Worm (Caenorhabditis elegans) whole organism, L4/young adult: ENCODE results near the gene Y75B8A.6.

Source experiments
- W03F9.2 ChIP-seq: fragments of 150-350 bp; optimal IDR thresholded peaks from 2 replicates; lab custom pipeline; 2014; ENCODE audit warnings: missing biosample characterization, missing genetic modification characterization
- him-1 ChIP-seq: sonication (generic microtip); optimal IDR thresholded peaks from 2 replicates; lab custom pipeline; 2016; ENCODE audit warnings: missing genotype, missing genetic modification reagents, missing genetic modification characterization, missing compliant biosample characterization

DNA sequence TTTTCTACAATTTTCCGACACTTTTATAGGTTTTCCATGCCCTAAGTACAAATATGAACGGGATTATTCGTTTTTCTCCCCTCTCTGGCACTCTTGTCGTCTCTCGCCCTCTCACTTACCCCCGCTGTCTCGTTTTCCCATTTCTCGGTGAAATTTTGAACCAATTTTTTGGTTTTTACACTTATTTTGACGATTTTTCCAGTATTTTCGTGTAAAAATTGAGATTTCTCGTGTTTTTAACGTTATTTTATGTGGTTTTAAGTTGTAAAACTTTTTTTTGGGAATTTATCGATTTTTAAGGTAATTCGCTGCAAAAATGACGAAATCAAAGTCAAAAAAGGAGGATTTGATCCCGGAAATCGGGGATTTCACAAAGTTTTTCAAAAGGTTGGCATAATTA lies 22.5 kb upstream of the Y75B8A.6 start, which contains the start of gene Y75B8A.7:
- TF ChIP-seq him-1 (tag; lab: Kevin White, UChicago): no peak
- no peak for TF ChIP-seq W03F9.2 (tag; lab: Kevin White, UChicago)
